Fruit fly (Drosophila melanogaster): ENCODE measurements around the gene tal-2A.
A peak's percentile ranks its signal among the peaks of the same experiment; 100 is the strongest.

DNA sequence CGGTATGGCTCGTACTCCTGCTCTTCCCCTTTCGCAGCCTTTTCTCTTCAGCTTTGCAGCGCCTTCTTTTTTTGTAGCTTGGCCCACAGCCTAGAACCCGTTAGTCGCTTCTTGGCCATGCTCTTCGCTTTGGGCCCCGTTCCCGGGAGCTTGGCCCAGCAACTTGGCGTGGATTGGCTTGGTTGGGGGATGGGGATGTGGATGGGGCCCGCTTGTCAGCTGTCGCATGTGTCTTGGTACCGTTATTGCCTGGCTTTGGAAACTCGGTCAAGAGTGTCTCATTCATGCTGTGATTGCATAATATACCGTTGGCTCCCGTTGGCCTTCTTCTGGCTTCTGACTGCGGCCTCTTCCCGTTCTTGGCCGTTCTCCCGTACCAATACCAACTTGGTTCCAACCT is 27.0 kb upstream of the tal-2A start:
- TF ChIP-seq vri (GFP tag; optimal IDR thresholded peaks at IDR 0.05): no peak
- no peak for TF ChIP-seq CG15336 (GFP tag; IDR thresholded peaks at IDR 0.05)
- no peak for TF ChIP-seq CG4318 (GFP tag; optimal IDR thresholded peaks at IDR 0.05)
- no peak for TF ChIP-seq Lpt (GFP tag; optimal IDR thresholded peaks at IDR 0.05)
- no peak for TF ChIP-seq fkh (GFP tag; optimal IDR thresholded peaks at IDR 0.05)
- peak; percentile 87 for TF ChIP-seq CG6854 (GFP tag; optimal IDR thresholded peaks at IDR 0.05)
- TF ChIP-seq Smox (GFP tag; optimal IDR thresholded peaks at IDR 0.05): no peak
- TF ChIP-seq Sox15 (GFP tag; optimal IDR thresholded peaks at IDR 0.05): no peak
- no peak for TF ChIP-seq CG3032 (tag; optimal IDR thresholded peaks at IDR 0.05)
- TF ChIP-seq OdsH (GFP tag; optimal IDR thresholded peaks at IDR 0.05): no peak
- no peak for TF ChIP-seq CG6792 (GFP tag; optimal IDR thresholded peaks at IDR 0.05)
- TF ChIP-seq ss (GFP tag; optimal IDR thresholded peaks at IDR 0.05): no peak
- no peak for TF ChIP-seq CG9139 (GFP tag; optimal IDR thresholded peaks at IDR 0.05)
- TF ChIP-seq pdm3 (GFP tag; optimal IDR thresholded peaks at IDR 0.05): no peak
